Worm (Caenorhabditis elegans): Measurements from ENCODE around the gene Y51H7C.41.
"Not testable (repeated sequence)": the region's sequence is repeated elsewhere in the genome, so short reads cannot be mapped to it uniquely, and the experiment has no call there.

The Y51H7C.41 gene

DNA sequence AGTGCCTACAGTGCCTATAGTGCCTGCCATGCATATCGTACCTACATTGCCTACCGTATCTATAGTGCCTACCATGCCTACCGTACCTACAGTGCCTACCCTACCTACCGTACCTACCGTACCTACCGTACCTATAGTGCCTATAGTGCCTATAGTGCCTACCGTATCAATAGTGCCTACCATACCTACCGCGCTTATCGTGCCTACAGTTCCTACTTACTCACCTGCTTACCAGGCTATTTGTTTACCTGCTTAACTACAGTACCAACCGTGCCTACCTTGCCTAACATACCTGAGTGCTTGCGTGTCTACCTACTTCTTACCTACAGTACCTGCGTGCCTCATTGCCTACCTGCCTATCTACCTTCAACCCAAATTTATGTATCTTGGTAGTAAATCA, 38.4 kb downstream of the Y51H7C.41 start:
- TF ChIP-seq nhr-80 (tag; optimal IDR thresholded peaks at IDR 0.05) (no peak), gei-17 (GFP tag; optimal IDR thresholded peaks at IDR 0.05) (no peak), sptf-2 (GFP tag; optimal IDR thresholded peaks at IDR 0.05) (no peak), hlh-26 (GFP tag; conservative IDR thresholded peaks at IDR 0.05) (no peak), attf-3 (GFP tag; conservative IDR thresholded peaks at IDR 0.05) (no peak), Y67H2A.10 (GFP tag; conservative IDR thresholded peaks at IDR 0.05) (no peak), F37B4.10 (GFP tag; IDR thresholded peaks at IDR 0.05) (no peak), ekl-4 (GFP tag; IDR thresholded peaks at IDR 0.05) (no peak), snpc-1.1 (tag; optimal IDR thresholded peaks at IDR 0.05; ENCODE audit: insufficient read depth) (no peak), nhr-90 (tag; optimal IDR thresholded peaks at IDR 0.05) (no peak)

DNA sequence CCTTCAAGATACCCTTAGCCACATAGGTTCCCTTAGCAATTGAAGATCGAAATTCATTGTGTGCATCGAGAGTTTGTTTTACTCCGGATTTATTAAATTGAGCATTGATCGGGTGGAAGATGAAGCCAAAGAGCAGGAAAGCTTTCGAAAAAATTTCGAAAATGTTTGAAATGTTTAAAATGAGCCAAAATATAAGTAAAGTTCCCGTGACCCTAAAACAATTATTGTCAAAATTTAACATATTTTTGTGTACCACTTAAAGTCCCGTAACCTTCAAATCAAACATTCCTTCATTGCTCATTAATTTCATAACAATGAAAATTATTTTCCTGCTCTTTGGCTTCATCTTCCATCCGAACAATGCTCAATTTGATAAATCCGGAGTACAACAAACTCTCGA, 41.8 kb downstream of the Y51H7C.41 start, which contains the start of gene scl-17:
TSS of gene scl-17 (plus strand) at position 301 of the 400 bp plus-strand sequence.
- TF ChIP-seq B0019.2 (GFP tag; conservative IDR thresholded peaks at IDR 0.05) (no peak), T07F8.4 (tag; optimal IDR thresholded peaks at IDR 0.05) (no peak), fkh-3 (tag; optimal IDR thresholded peaks at IDR 0.05) (no peak), tlf-1 (GFP tag; optimal IDR thresholded peaks at IDR 0.05) (no peak), ceh-91 (GFP tag; IDR thresholded peaks at IDR 0.05) (no peak), ztf-3 (GFP tag; optimal IDR thresholded peaks at IDR 0.05) (no peak)

DNA sequence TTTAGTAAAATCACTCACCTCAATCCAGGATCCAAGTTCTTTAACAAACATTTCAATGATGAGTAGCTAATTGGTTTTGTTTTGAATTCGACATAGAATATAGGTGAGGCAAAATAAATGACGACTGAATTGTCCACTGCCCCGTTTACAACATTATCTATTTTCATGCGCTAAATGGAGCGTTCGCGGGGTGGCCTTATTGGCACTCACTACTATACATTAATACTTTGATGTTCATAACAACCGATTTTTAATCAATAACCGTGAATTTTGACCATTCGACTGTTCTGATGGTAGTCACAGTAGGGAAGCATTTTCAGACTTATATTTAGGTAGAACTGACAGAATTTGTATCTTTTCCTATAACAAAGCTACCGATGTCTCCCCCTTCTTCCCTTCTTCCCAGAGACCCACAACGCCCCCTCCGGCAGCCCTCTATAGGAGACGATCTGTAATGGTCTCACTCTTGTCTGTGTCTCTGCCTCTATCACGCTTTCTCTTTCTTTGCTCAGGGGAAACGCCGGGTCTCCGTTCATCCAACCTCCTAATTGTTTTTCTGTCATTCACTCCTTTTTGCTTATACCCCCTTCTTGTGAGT, 43.7 kb downstream of the Y51H7C.41 start, which contains the start of gene Y51H7C.12:
TSS of gene Y51H7C.12 (minus strand) at position 51 of the 598 bp plus-strand sequence.
- peak; percentile 90 for TF ChIP-seq aptf-2 (GFP tag; conservative IDR thresholded peaks at IDR 0.05)

DNA sequence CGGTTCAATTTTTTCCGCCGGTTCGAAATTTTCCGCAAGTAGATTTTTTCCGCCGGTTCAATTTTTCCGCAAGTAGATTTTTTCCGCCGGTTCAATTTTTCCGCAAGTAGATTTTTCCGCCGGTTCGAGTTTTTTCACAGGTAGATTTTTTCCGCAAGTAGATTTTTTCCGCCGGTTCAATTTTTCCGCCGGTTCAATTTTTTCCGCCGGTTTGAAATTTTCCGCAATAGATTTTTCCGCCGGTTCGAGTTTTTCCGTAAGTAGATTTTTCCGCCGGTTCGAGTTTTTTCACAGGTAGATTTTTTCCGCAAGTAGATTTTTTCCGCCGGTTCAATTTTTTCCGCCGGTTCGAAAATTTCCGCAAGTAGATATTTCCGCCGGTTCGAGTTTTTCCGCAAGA, 48.9 kb downstream of the Y51H7C.41 start:
- TF ChIP-seq F33H1.4 (GFP tag; IDR thresholded peaks at IDR 0.05) (0 out of 2 replicates have a peak, but pooled peaks have one; percentile 25), Y56A3A.18 (GFP tag; IDR thresholded peaks at IDR 0.05) (peak; percentile 61; the same call in 1 of the 2 replicates), Y67H2A.10 (GFP tag; conservative IDR thresholded peaks at IDR 0.05) (0 out of 2 replicates have a peak, but pooled peaks have one; percentile 38), bed-1 (GFP tag; IDR thresholded peaks at IDR 0.05) (peak; percentile 92), madf-8 (GFP tag; conservative IDR thresholded peaks at IDR 0.05) (0 out of 2 replicates have a peak, but pooled peaks have one; percentile 5), hsf-1 (GFP tag; IDR thresholded peaks at IDR 0.05) (peak; percentile 31; the same call in 1 of the 2 replicates), let-526 (GFP tag; IDR thresholded peaks at IDR 0.05) (0 out of 2 replicates have a peak, but pooled peaks have one; percentile 24), cebp-1 (GFP tag; IDR thresholded peaks at IDR 0.05) (0 out of 2 replicates have a peak, but pooled peaks have one; percentile 30), Y53F4B.3 (GFP tag; IDR thresholded peaks at IDR 0.05) (peak; percentile 25; the same call in 1 of the 2 replicates), D2030.7 (GFP tag; IDR thresholded peaks at IDR 0.05) (0 out of 2 replicates have a peak, but pooled peaks have one; percentile 14), attf-6 (GFP tag; IDR thresholded peaks at IDR 0.05) (0 out of 2 replicates have a peak, but pooled peaks have one; percentile 26)
- not testable (repeated sequence) for TF ChIP-seq cebp-1 (tag; optimal IDR thresholded peaks at IDR 0.05)

DNA sequence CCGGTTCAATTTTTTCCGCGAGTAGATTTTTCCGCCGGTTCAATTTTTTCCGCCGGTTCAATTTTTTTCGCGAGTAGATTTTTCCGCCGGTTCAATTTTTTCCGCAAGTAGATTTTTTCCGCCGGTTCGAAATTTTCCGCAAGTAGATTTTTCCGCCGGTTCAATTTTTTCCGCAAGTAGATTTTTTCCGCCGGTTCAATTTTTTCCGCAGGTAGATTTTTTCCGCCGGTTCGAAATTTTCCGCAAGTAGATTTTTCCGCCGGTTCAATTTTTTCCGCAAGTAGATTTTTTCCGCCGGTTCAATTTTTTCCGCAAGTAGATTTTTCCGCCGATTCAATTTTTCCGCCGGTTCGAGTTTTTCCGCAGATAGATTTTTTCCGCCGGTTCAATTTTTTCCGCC, 50.1 kb downstream of the Y51H7C.41 start:
- 0 out of 2 replicates have a peak, but pooled peaks have one; percentile 26 for TF ChIP-seq ztf-25 (GFP tag; IDR thresholded peaks at IDR 0.05)
- TF ChIP-seq sea-2 (GFP tag; IDR thresholded peaks at IDR 0.05) = 0 out of 2 replicates have a peak, but pooled peaks have one; percentile 24
- peak; percentile 52; the same call in 1 of the 2 replicates for TF ChIP-seq nfya-2 (GFP tag; IDR thresholded peaks at IDR 0.05)

Measured in whole organism, young adult.